Worm (Caenorhabditis elegans) whole organism, L1 larva: ENCODE data around the gene F26A1.7.

ENCODE experiments used
- C34B4.2 ChIP-seq: sonication (generic microtip); optimal IDR thresholded peaks from 2 replicates; lab custom pipeline; 2017; ENCODE audit warnings: mild to moderate bottlenecking, missing genetic modification characterization, missing compliant biosample characterization
- ceh-82 ChIP-seq, 3 experiments: fragments of 150-350 bp in 1 of 3; sonication (generic microtip) in 2 of 3; optimal IDR thresholded peaks; 2 replicates each; lab custom pipeline; 2014 to 2017; ENCODE audit warnings: missing biosample characterization in 3 of 3, missing genetic modification characterization in 3 of 3
- fkh-10 ChIP-seq: sonication (generic microtip); optimal IDR thresholded peaks from 2 replicates; lab custom pipeline; 2017; ENCODE audit warnings: missing biosample characterization, missing genetic modification reagents, missing genetic modification characterization
- lin-15B ChIP-seq: fragments of 150-350 bp; sonication (generic microtip); optimal IDR thresholded peaks from 3 replicates; lab custom pipeline; 2014; ENCODE audit warnings: missing biosample characterization, missing genetic modification characterization
- mep-1 ChIP-seq: fragments of 150-350 bp; optimal IDR thresholded peaks from 2 replicates; lab custom pipeline; 2014; ENCODE audit warnings: missing biosample characterization, missing genetic modification characterization
- nhr-11 ChIP-seq: fragments of 150-350 bp; optimal IDR thresholded peaks from 2 replicates; lab custom pipeline; 2014; ENCODE audit warnings: missing biosample characterization, missing genetic modification characterization
- nhr-12 ChIP-seq: sonication (generic microtip); optimal IDR thresholded peaks from 2 replicates; lab custom pipeline; 2017; ENCODE audit warnings: missing biosample characterization, missing genetic modification characterization
- pag-3 ChIP-seq: sonication (generic microtip); optimal IDR thresholded peaks from 2 replicates; lab custom pipeline; 2017; ENCODE audit warnings: missing genetic modification characterization, mild to moderate bottlenecking, missing compliant biosample characterization, antibody characterized with exemption, borderline replicate concordance; ENCODE audit not compliant: insufficient read depth
- pqm-1 ChIP-seq: sonication (generic microtip); optimal IDR thresholded peaks from 3 replicates; lab custom pipeline; 2017; ENCODE audit warnings: missing biosample characterization, missing genetic modification characterization
- snpc-4 ChIP-seq: fragments of 150-350 bp; optimal IDR thresholded peaks from 2 replicates; lab custom pipeline; 2014; ENCODE audit warnings: missing biosample characterization, missing genetic modification characterization
- sox-4 ChIP-seq: sonication (generic microtip); optimal IDR thresholded peaks from 2 replicates; lab custom pipeline; 2016; ENCODE audit warnings: missing genetic modification characterization, missing compliant biosample characterization
- unc-62 ChIP-seq: fragments of 150-350 bp; optimal IDR thresholded peaks from 2 replicates; lab custom pipeline; 2014; ENCODE audit warnings: missing biosample characterization, missing genetic modification reagents, missing genetic modification characterization

- no peak for TF ChIP-seq pag-3 (tag; lab: Kevin White, UChicago)
- no peak for TF ChIP-seq sox-4 (tag; lab: Kevin White, UChicago)
- no peak for TF ChIP-seq pqm-1 (tag; lab: Kevin White, UChicago)
- TF ChIP-seq nhr-11 (tag; lab: Kevin White, UChicago) = no peak
- no peak for TF ChIP-seq fkh-10 (GFP tag; lab: Kevin White, UChicago)
- TF ChIP-seq mep-1 = no peak
- no peak for TF ChIP-seq C34B4.2
- no peak for TF ChIP-seq snpc-4 (tag; lab: Kevin White, UChicago)
- no peak for TF ChIP-seq ceh-82 (tag; optimal IDR thresholded peaks at IDR 0.05; lab: Kevin White, UChicago)
- no peak for TF ChIP-seq lin-15B (tag; lab: Kevin White, UChicago)
- TF ChIP-seq unc-62 (GFP tag; lab: Kevin White, UChicago) = no peak
- TF ChIP-seq nhr-12 (tag; lab: Kevin White, UChicago) = no peak
Observed at ce11 chrIII:4766842-4767241, 52.9 kb downstream of the F26A1.7 start.
